3 worm cellular contexts compared by ENCODE assay signal in genomic region chrIII:1882678-1883077, ce11.
TF ChIP-seq lines count a peak whose summit lies in the region.

No protein-coding gene starts in this region.

TF ChIP-seq in whole organism, L3 larva, 47 proteins besides CTCF, POLR2A, EP300 and RAD21:
- peak; percentile 88 for TF ChIP-seq ceh-28 (tag; optimal IDR thresholded peaks at IDR 0.05; lab: Kevin White, UChicago)
- TF ChIP-seq jun-1 (tag; optimal IDR thresholded peaks at IDR 0.05; lab: Kevin White, UChicago), result no peak
- no peak for TF ChIP-seq fkh-2 (tag; optimal IDR thresholded peaks at IDR 0.05; lab: Kevin White, UChicago)

TF ChIP-seq in whole organism, L4 larva, 104 proteins besides CTCF, POLR2A, EP300 and RAD21:
- TF ChIP-seq unc-62 (GFP tag; optimal IDR thresholded peaks at IDR 0.05 in 1 of 2; lab: Kevin White, UChicago) (no peak), unc-62 (tag; optimal IDR thresholded peaks at IDR 0.05; lab: Kevin White, UChicago) (no peak), daf-12 (tag; optimal IDR thresholded peaks at IDR 0.05; lab: Kevin White, UChicago) (no peak), ceh-28 (tag; optimal IDR thresholded peaks at IDR 0.05; lab: Kevin White, UChicago) (peak; percentile 83), lin-39 (tag; optimal IDR thresholded peaks at IDR 0.05; lab: Kevin White, UChicago) (no peak), attf-4 (tag; optimal IDR thresholded peaks at IDR 0.05; lab: Kevin White, UChicago) (no peak), T26A8.4 (GFP tag; IDR thresholded peaks at IDR 0.05; lab: Robert Waterston, UW) (no peak), sdz-12 (GFP tag; optimal IDR thresholded peaks at IDR 0.05; lab: Kevin White, UChicago) (no peak)

TF ChIP-seq in whole organism, midembryonic, 9 proteins besides CTCF, POLR2A, EP300 and RAD21:
- TF ChIP-seq T22C8.4 (GFP tag; IDR thresholded peaks at IDR 0.05; lab: Robert Waterston, UW) (peak; percentile 59; the same call in 1 of the 2 replicates), ztf-29 (GFP tag; IDR thresholded peaks at IDR 0.05; lab: Robert Waterston, UW) (no peak)
TF ChIP-seq in whole organism, midembryonic: peak in this region for 1.

Comparison
In these comparisons a context has a peak if more than half of its experiments do, and no peak if none do; other contexts are left out.
1. Of the 28 proteins assayed by ChIP-seq in both whole organism, L4 larva and whole organism, L3 larva: peak only in whole organism, L4 larva: none; only in whole organism, L3 larva: none; in both: ceh-28; in neither: 27.